Worm (Caenorhabditis elegans) whole organism, dauer: ENCODE measurements around the gene pqn-89.

Experiments
- unc-62 ChIP-seq: sonication (generic microtip); optimal IDR thresholded peaks from 2 replicates; lab custom pipeline; 2017; ENCODE audit warnings: missing biosample characterization, missing genetic modification reagents, missing genetic modification characterization

Gene pqn-89

ce11 chrIV:6506424-6506823 lies at the start of gene pqn-89:
TSS of gene pqn-89 (plus strand) at chrIV:6506724.
- TF ChIP-seq unc-62 (GFP tag; lab: Kevin White, UChicago), result no peak

ce11 chrIV:6457472-6457871 lies 49.1 kb upstream of the pqn-89 start, which contains the start of gene lgc-10:
TSS of gene lgc-10 (minus strand) at chrIV:6457572.
- TF ChIP-seq unc-62 (GFP tag; lab: Kevin White, UChicago), result no peak

ce11 chrIV:6460596-6460995 lies 45.9 kb upstream of the pqn-89 start:
- no peak for TF ChIP-seq unc-62 (GFP tag; lab: Kevin White, UChicago)

- TF ChIP-seq unc-62 (GFP tag; lab: Kevin White, UChicago), result no peak
Measured at ce11 chrIV:6464005-6464404, 42.5 kb upstream of the pqn-89 start, which contains the start of gene acr-25. TSS of gene acr-25 (plus strand) at chrIV:6464305.

- no peak for TF ChIP-seq unc-62 (GFP tag; lab: Kevin White, UChicago)
Measured at ce11 chrIV:6471216-6471615, 35.3 kb upstream of the pqn-89 start, which contains the start of gene tmed-13. TSS of gene tmed-13 (minus strand) at chrIV:6471384.

- TF ChIP-seq unc-62 (GFP tag; lab: Kevin White, UChicago), result no peak
Measured at ce11 chrIV:6473140-6473539, 33.4 kb upstream of the pqn-89 start, which contains the start of gene Y73B6BL.27. TSS of gene Y73B6BL.27 (minus strand) at chrIV:6473240.

- no peak for TF ChIP-seq unc-62 (GFP tag; lab: Kevin White, UChicago)
Measured at ce11 chrIV:6474751-6475150, 31.8 kb upstream of the pqn-89 start.

ce11 chrIV:6480221-6480620 lies 26.3 kb upstream of the pqn-89 start, which contains the start of gene tyr-6:
TSS of gene tyr-6 (plus strand) at chrIV:6480521.
- TF ChIP-seq unc-62 (GFP tag; lab: Kevin White, UChicago), result no peak

ce11 chrIV:6480978-6481377 lies 25.5 kb upstream of the pqn-89 start:
- no peak for TF ChIP-seq unc-62 (GFP tag; lab: Kevin White, UChicago)

- no peak for TF ChIP-seq unc-62 (GFP tag; lab: Kevin White, UChicago)
Measured at ce11 chrIV:6487047-6487446, 19.5 kb upstream of the pqn-89 start, which contains the start of gene Y73B6BL.37. TSS of gene Y73B6BL.37 (plus strand) at chrIV:6487347.

- TF ChIP-seq unc-62 (GFP tag; lab: Kevin White, UChicago), result no peak
Measured at ce11 chrIV:6491915-6492314, 14.6 kb upstream of the pqn-89 start.

ce11 chrIV:6493299-6493698 lies 13.2 kb upstream of the pqn-89 start, which contains the start of gene Y73B6BL.44:
TSS of gene Y73B6BL.44 (plus strand) at chrIV:6493599.
- no peak for TF ChIP-seq unc-62 (GFP tag; lab: Kevin White, UChicago)

- no peak for TF ChIP-seq unc-62 (GFP tag; lab: Kevin White, UChicago)
Measured at ce11 chrIV:6496103-6496502, 10.4 kb upstream of the pqn-89 start.

- no peak for TF ChIP-seq unc-62 (GFP tag; lab: Kevin White, UChicago)
Measured at ce11 chrIV:6500433-6500832, 6.1 kb upstream of the pqn-89 start.

- no peak for TF ChIP-seq unc-62 (GFP tag; lab: Kevin White, UChicago)
Measured at ce11 chrIV:6500843-6501242, 5.7 kb upstream of the pqn-89 start.

- no peak for TF ChIP-seq unc-62 (GFP tag; lab: Kevin White, UChicago)
Measured at ce11 chrIV:6502725-6503124, 3.8 kb upstream of the pqn-89 start.

- no peak for TF ChIP-seq unc-62 (GFP tag; lab: Kevin White, UChicago)
Measured at ce11 chrIV:6511767-6512166, 5.2 kb downstream of the pqn-89 start.
